Worm (Caenorhabditis elegans) whole organism, late embryonic: ENCODE data around the gene ZK546.5.

Experiments used
- F13H6.1 ChIP-seq: sonication (generic microtip); optimal IDR thresholded peaks from 2 replicates; lab custom pipeline; 2016; ENCODE audit warnings: missing genetic modification characterization, missing compliant biosample characterization
- K02D7.2 ChIP-seq: sonication (generic microtip); optimal IDR thresholded peaks from 2 replicates; lab custom pipeline; 2017; ENCODE audit warnings: mild to moderate bottlenecking, missing genetic modification characterization, missing compliant biosample characterization
- ahr-1 ChIP-seq: sonication (generic microtip); optimal IDR thresholded peaks from 2 replicates; lab custom pipeline; 2016; ENCODE audit warnings: missing genetic modification characterization, missing compliant biosample characterization
- ama-1 ChIP-seq: fragments of 150-350 bp; optimal IDR thresholded peaks from 2 replicates; lab custom pipeline; 2014
- dmd-4 ChIP-seq: sonication (generic microtip); optimal IDR thresholded peaks from 2 replicates; lab custom pipeline; 2016; ENCODE audit warnings: borderline replicate concordance, missing genetic modification characterization, missing compliant biosample characterization
- elt-4 ChIP-seq: sonication (generic microtip); optimal IDR thresholded peaks from 2 replicates; lab custom pipeline; 2016; ENCODE audit warnings: missing genetic modification characterization, missing compliant biosample characterization
- fkh-10 ChIP-seq: fragments of 150-350 bp; optimal IDR thresholded peaks from 2 replicates; lab custom pipeline; 2014; ENCODE audit warnings: missing biosample characterization, missing genetic modification reagents, missing genetic modification characterization
- hlh-8 ChIP-seq: sonication (generic microtip); optimal IDR thresholded peaks from 2 replicates; lab custom pipeline; 2016; ENCODE audit warnings: missing genotype, missing genetic modification characterization, missing compliant biosample characterization
- pqm-1 ChIP-seq: sonication (generic microtip); optimal IDR thresholded peaks from 2 replicates; lab custom pipeline; 2016; ENCODE audit warnings: missing genetic modification characterization, missing compliant biosample characterization
- sox-2 ChIP-seq: fragments of 200-800 bp; sonication (Bioruptor generic); IDR thresholded peaks from 2 replicates; pipeline ENCODE4 v1.3.6; 2022; ENCODE audit warnings: missing genetic modification reagents, missing genetic modification characterization, missing compliant biosample characterization
- tbx-2 ChIP-seq: sonication (generic microtip); optimal IDR thresholded peaks from 2 replicates; lab custom pipeline; 2016; ENCODE audit warnings: missing genetic modification characterization, missing compliant biosample characterization

DNA sequence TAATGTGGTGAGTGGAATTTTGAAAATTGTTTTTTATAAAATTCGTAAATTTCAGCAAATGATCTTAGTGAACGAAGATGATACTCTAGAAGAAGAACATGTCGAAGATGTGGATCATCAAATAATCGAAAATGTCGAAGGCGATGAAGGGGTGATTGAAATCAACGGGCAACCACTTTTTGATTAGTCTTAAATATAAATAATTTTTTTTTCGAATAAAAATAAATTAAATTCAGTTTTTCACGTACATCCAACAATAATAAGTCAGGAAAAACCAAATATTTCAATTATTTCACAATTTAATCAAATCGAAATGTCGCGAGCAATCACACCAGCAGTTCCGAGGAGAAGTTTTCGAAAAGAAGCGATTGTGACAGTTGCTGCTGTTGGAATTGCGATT is 2.1 kb downstream of the ZK546.5 start, which contains the start of gene ZK546.4:
- TF ChIP-seq fkh-10 (GFP tag; lab: Kevin White, UChicago) (no peak), ama-1 (lab: Kevin White, UChicago) (no peak), sox-2 (GFP tag; lab: Robert Waterston, UW) (no peak), K02D7.2 (no peak), dmd-4 (tag; lab: Kevin White, UChicago) (no peak), elt-4 (tag; lab: Kevin White, UChicago) (no peak), pqm-1 (tag; lab: Kevin White, UChicago) (no peak), hlh-8 (tag; lab: Kevin White, UChicago) (no peak), tbx-2 (tag; lab: Kevin White, UChicago) (no peak), ahr-1 (tag; lab: Kevin White, UChicago) (no peak), F13H6.1 (tag; lab: Kevin White, UChicago) (no peak)
